Worm (Caenorhabditis elegans) whole organism, late embryonic: ENCODE results near the gene Y17G9A.2.

ENCODE experiments used
- Y22D7AL.16 ChIP-seq: sonication (generic microtip); optimal IDR thresholded peaks from 2 replicates; lab custom pipeline; 2016; ENCODE audit warnings: missing genetic modification characterization, missing compliant biosample characterization
- ahr-1 ChIP-seq: sonication (generic microtip); optimal IDR thresholded peaks from 2 replicates; lab custom pipeline; 2016; ENCODE audit warnings: missing genetic modification characterization, missing compliant biosample characterization
- ama-1 ChIP-seq: fragments of 150-350 bp; optimal IDR thresholded peaks from 2 replicates; lab custom pipeline; 2014
- ceh-48 ChIP-seq: sonication (generic microtip); optimal IDR thresholded peaks from 2 replicates; lab custom pipeline; 2016; ENCODE audit warnings: missing genetic modification characterization, inconsistent platforms, missing compliant biosample characterization
- che-1 ChIP-seq: sonication (generic microtip); optimal IDR thresholded peaks from 2 replicates; lab custom pipeline; 2016; ENCODE audit warnings: mild to moderate bottlenecking, missing genetic modification characterization, missing compliant biosample characterization
- eyg-1 ChIP-seq: sonication (generic microtip); optimal IDR thresholded peaks from 2 replicates; lab custom pipeline; 2016; ENCODE audit warnings: missing genotype, missing genetic modification characterization, missing compliant biosample characterization
- fkh-10 ChIP-seq: fragments of 150-350 bp; optimal IDR thresholded peaks from 2 replicates; lab custom pipeline; 2014; ENCODE audit warnings: missing biosample characterization, missing genetic modification reagents, missing genetic modification characterization
- lin-11 ChIP-seq: fragments of 200-800 bp; sonication (Bioruptor generic); optimal IDR thresholded peaks from 2 replicates; lab custom pipeline; 2018; ENCODE audit warnings: mild to moderate bottlenecking, missing genetic modification characterization, missing compliant biosample characterization
- nhr-11 ChIP-seq: fragments of 150-350 bp; optimal IDR thresholded peaks from 2 replicates; lab custom pipeline; 2014; ENCODE audit warnings: missing biosample characterization, missing genetic modification characterization
- nhr-232 ChIP-seq: sonication (generic microtip); optimal IDR thresholded peaks from 2 replicates; lab custom pipeline; 2016; ENCODE audit warnings: missing genetic modification characterization, missing compliant biosample characterization
- rnt-1 ChIP-seq: sonication (generic microtip); optimal IDR thresholded peaks from 2 replicates; lab custom pipeline; 2016; ENCODE audit warnings: missing genetic modification characterization, missing compliant biosample characterization
- tbx-2 ChIP-seq: sonication (generic microtip); optimal IDR thresholded peaks from 2 replicates; lab custom pipeline; 2016; ENCODE audit warnings: missing genetic modification characterization, missing compliant biosample characterization
- tbx-7 ChIP-seq: sonication (generic microtip); optimal IDR thresholded peaks from 2 replicates; lab custom pipeline; 2016; ENCODE audit warnings: missing genotype, missing genetic modification characterization, missing compliant biosample characterization
- unc-55 ChIP-seq: sonication (generic microtip); optimal IDR thresholded peaks from 2 replicates; lab custom pipeline; 2017; ENCODE audit warnings: missing biosample characterization, missing genetic modification reagents, missing genetic modification characterization

- TF ChIP-seq tbx-7 (tag; lab: Kevin White, UChicago) (no peak), Y22D7AL.16 (tag; lab: Kevin White, UChicago) (no peak), fkh-10 (GFP tag; lab: Kevin White, UChicago) (no peak), nhr-11 (tag; lab: Kevin White, UChicago) (no peak), che-1 (tag; lab: Kevin White, UChicago) (no peak), unc-55 (no peak), ama-1 (no peak), eyg-1 (tag; lab: Kevin White, UChicago) (no peak), rnt-1 (no peak), tbx-2 (no peak), ceh-48 (tag; lab: Kevin White, UChicago) (no peak), nhr-232 (tag; lab: Kevin White, UChicago) (no peak), ahr-1 (no peak), lin-11 (tag; lab: Kevin White, UChicago) (no peak)
Measured at ce11 chrIV:4877102-4877501, 21.0 kb upstream of the Y17G9A.2 start, which contains the start of gene str-170.
